Worm (Caenorhabditis elegans) whole organism, late embryonic: ENCODE data around the gene tbx-43.

Experiments
- C38D4.7 ChIP-seq: fragments of 200-800 bp; sonication (Bioruptor generic); optimal IDR thresholded peaks from 2 replicates; lab custom pipeline; 2018; ENCODE audit warnings: mild to moderate bottlenecking, missing genetic modification characterization, moderate library complexity, missing compliant biosample characterization
- K02D7.2 ChIP-seq: sonication (generic microtip); optimal IDR thresholded peaks from 2 replicates; lab custom pipeline; 2017; ENCODE audit warnings: mild to moderate bottlenecking, missing genetic modification characterization, missing compliant biosample characterization
- K09A11.1 ChIP-seq: sonication (generic microtip); optimal IDR thresholded peaks from 2 replicates; lab custom pipeline; 2017; ENCODE audit warnings: antibody characterized with exemption, mild to moderate bottlenecking, missing genetic modification characterization, missing compliant biosample characterization; ENCODE audit not compliant: insufficient read depth
- ceh-2 ChIP-seq: sonication (generic microtip); optimal IDR thresholded peaks from 2 replicates; lab custom pipeline; 2016; ENCODE audit warnings: missing genotype, missing genetic modification characterization, missing compliant biosample characterization
- ceh-45 ChIP-seq: fragments of 200-800 bp; sonication (Bioruptor generic); IDR thresholded peaks from 2 replicates; pipeline ENCODE4 v1.3.6; 2022; ENCODE audit warnings: missing genetic modification reagents, missing genetic modification characterization, missing compliant biosample characterization
- ceh-48 ChIP-seq: sonication (generic microtip); optimal IDR thresholded peaks from 2 replicates; lab custom pipeline; 2016; ENCODE audit warnings: missing genetic modification characterization, inconsistent platforms, missing compliant biosample characterization
- ceh-6 ChIP-seq: fragments of 200-800 bp; sonication (Bioruptor generic); optimal IDR thresholded peaks from 2 replicates; lab custom pipeline; 2018; ENCODE audit warnings: mild to moderate bottlenecking, missing genetic modification characterization, missing compliant biosample characterization
- che-1 ChIP-seq: sonication (generic microtip); optimal IDR thresholded peaks from 2 replicates; lab custom pipeline; 2016; ENCODE audit warnings: mild to moderate bottlenecking, missing genetic modification characterization, missing compliant biosample characterization
- dmd-4 ChIP-seq: sonication (generic microtip); optimal IDR thresholded peaks from 2 replicates; lab custom pipeline; 2016; ENCODE audit warnings: borderline replicate concordance, missing genetic modification characterization, missing compliant biosample characterization
- elt-2 ChIP-seq: sonication (generic microtip); optimal IDR thresholded peaks from 2 replicates; lab custom pipeline; 2016; ENCODE audit warnings: missing genetic modification reagents, missing genetic modification characterization, missing compliant biosample characterization
- elt-4 ChIP-seq: sonication (generic microtip); optimal IDR thresholded peaks from 2 replicates; lab custom pipeline; 2016; ENCODE audit warnings: missing genetic modification characterization, missing compliant biosample characterization
- ets-4 ChIP-seq: sonication (generic microtip); optimal IDR thresholded peaks from 2 replicates; lab custom pipeline; 2016; ENCODE audit warnings: missing genetic modification characterization, missing compliant biosample characterization
- eyg-1 ChIP-seq: sonication (generic microtip); optimal IDR thresholded peaks from 2 replicates; lab custom pipeline; 2016; ENCODE audit warnings: missing genotype, missing genetic modification characterization, missing compliant biosample characterization
- fkh-6 ChIP-seq: sonication (generic microtip); optimal IDR thresholded peaks from 2 replicates; lab custom pipeline; 2016; ENCODE audit warnings: missing genetic modification characterization, missing compliant biosample characterization
- gmeb-2 ChIP-seq: sonication (generic microtip); optimal IDR thresholded peaks from 2 replicates; lab custom pipeline; 2016; ENCODE audit warnings: missing genetic modification characterization, inconsistent platforms, missing compliant biosample characterization
- hlh-13 ChIP-seq: fragments of 200-800 bp; sonication (Bioruptor generic); optimal IDR thresholded peaks from 2 replicates; lab custom pipeline; 2018; ENCODE audit warnings: mild to moderate bottlenecking, missing genetic modification characterization, missing compliant biosample characterization
- hlh-30 ChIP-seq: sonication (generic microtip); optimal IDR thresholded peaks from 2 replicates; lab custom pipeline; 2017; ENCODE audit warnings: antibody characterized with exemption, missing genetic modification characterization, missing compliant biosample characterization; ENCODE audit not compliant: insufficient read depth
- madf-2 ChIP-seq: sonication (generic microtip); optimal IDR thresholded peaks from 2 replicates; lab custom pipeline; 2017; ENCODE audit warnings: missing genetic modification characterization, missing compliant biosample characterization
- mec-3 ChIP-seq: sonication (generic microtip); optimal IDR thresholded peaks from 2 replicates; lab custom pipeline; 2016; ENCODE audit warnings: borderline replicate concordance, missing genetic modification characterization, missing compliant biosample characterization
- nfya-1 ChIP-seq: sonication (generic microtip); optimal IDR thresholded peaks from 2 replicates; lab custom pipeline; 2017; ENCODE audit warnings: missing genetic modification characterization, mild to moderate bottlenecking, missing compliant biosample characterization, antibody characterized with exemption, moderate library complexity
- npax-4 ChIP-seq: sonication (generic microtip); optimal IDR thresholded peaks from 2 replicates; lab custom pipeline; 2016; ENCODE audit warnings: missing genetic modification characterization, missing compliant biosample characterization
- odd-2 ChIP-seq: sonication (generic microtip); optimal IDR thresholded peaks from 2 replicates; lab custom pipeline; 2017; ENCODE audit warnings: antibody characterized with exemption, mild to moderate bottlenecking, missing genetic modification characterization, missing compliant biosample characterization
- pat-9 ChIP-seq: fragments of 200-800 bp; sonication (Bioruptor generic); optimal IDR thresholded peaks from 2 replicates; lab custom pipeline; 2018; ENCODE audit warnings: mild to moderate bottlenecking, missing genetic modification characterization, moderate library complexity, missing compliant biosample characterization
- pqm-1 ChIP-seq: sonication (generic microtip); optimal IDR thresholded peaks from 2 replicates; lab custom pipeline; 2016; ENCODE audit warnings: missing genetic modification characterization, missing compliant biosample characterization
- pros-1 ChIP-seq: fragments of 150-350 bp; optimal IDR thresholded peaks from 2 replicates; lab custom pipeline; 2014; ENCODE audit warnings: missing biosample characterization, missing genetic modification reagents, missing genetic modification characterization
- ref-2 ChIP-seq: sonication (generic microtip); optimal IDR thresholded peaks from 2 replicates; lab custom pipeline; 2016; ENCODE audit warnings: missing genetic modification characterization, missing compliant biosample characterization
- rnt-1 ChIP-seq: sonication (generic microtip); optimal IDR thresholded peaks from 2 replicates; lab custom pipeline; 2016; ENCODE audit warnings: missing genetic modification characterization, missing compliant biosample characterization
- sox-2 ChIP-seq: fragments of 200-800 bp; sonication (Bioruptor generic); IDR thresholded peaks from 2 replicates; pipeline ENCODE4 v1.3.6; 2022; ENCODE audit warnings: missing genetic modification reagents, missing genetic modification characterization, missing compliant biosample characterization
- syd-9 ChIP-seq: sonication (generic microtip); optimal IDR thresholded peaks from 2 replicates; lab custom pipeline; 2016; ENCODE audit warnings: mild to moderate bottlenecking, missing genetic modification characterization, moderate library complexity, missing compliant biosample characterization
- tbx-2 ChIP-seq: sonication (generic microtip); optimal IDR thresholded peaks from 2 replicates; lab custom pipeline; 2016; ENCODE audit warnings: missing genetic modification characterization, missing compliant biosample characterization
- tbx-7 ChIP-seq: sonication (generic microtip); optimal IDR thresholded peaks from 2 replicates; lab custom pipeline; 2016; ENCODE audit warnings: missing genotype, missing genetic modification characterization, missing compliant biosample characterization
- ttx-3 ChIP-seq: sonication (generic microtip); optimal IDR thresholded peaks from 2 replicates; lab custom pipeline; 2016; ENCODE audit warnings: missing genetic modification reagents, missing genetic modification characterization, missing compliant biosample characterization
- unc-42 ChIP-seq: sonication (generic microtip); optimal IDR thresholded peaks from 2 replicates; lab custom pipeline; 2016; ENCODE audit warnings: missing genotype, missing genetic modification characterization, missing compliant biosample characterization
- unc-55 ChIP-seq: sonication (generic microtip); optimal IDR thresholded peaks from 2 replicates; lab custom pipeline; 2017; ENCODE audit warnings: missing biosample characterization, missing genetic modification reagents, missing genetic modification characterization

tbx-43 gene

DNA sequence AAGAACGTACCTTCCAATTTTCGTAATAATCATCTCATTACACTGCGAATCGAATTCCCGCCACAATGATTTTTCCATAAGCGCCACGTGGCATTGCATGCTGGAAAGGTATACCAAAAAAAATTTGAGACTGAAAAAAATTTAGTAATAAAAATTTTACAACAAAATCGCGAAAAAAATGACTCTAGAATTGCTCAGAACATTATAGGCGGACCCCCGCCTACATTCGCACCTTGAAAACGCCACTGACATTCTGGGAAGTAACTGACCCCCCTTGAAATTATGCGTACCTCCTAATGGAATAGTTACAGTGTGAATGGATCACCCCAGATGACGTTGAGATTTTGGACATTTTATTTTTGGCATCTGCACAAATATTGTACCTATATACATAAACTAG is at the start of gene tbx-43:
TSS of gene tbx-43 (minus strand) at position 101 of the 400 bp plus-strand sequence.
- TF ChIP-seq ceh-48 (no peak), pqm-1 (tag; lab: Kevin White, UChicago) (no peak)

DNA sequence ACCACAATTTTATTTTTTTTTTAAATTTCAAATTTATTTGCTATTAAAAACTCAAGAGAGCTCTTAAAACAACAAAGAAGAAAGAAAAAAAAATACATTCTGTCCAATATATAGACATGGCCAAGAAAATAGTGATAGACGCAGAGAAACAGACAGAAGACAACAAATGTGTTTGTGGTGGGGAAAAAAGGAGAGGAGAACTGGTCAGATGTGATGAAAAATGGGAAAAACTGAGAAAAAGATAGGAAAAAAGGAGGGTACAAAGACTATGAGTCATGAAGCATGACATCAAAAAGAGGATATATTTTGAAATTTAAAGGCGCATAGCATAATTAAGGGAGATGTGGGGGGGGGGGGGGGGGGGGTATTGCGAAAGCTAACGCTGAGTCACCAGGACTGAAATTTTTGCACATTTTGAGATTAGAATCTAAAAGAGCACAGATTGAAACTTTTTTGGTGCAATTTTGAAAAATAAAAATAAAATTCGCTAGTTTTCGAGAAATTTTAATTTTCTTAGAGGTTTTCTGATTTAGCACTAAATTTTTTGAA is 49.2 kb upstream of the tbx-43 start:
- TF ChIP-seq K02D7.2 (tag; lab: Kevin White, UChicago) (no peak), C38D4.7 (GFP tag; lab: Kevin White, UChicago) (no peak), madf-2 (tag; lab: Kevin White, UChicago) (no peak), ttx-3 (tag; lab: Kevin White, UChicago) (no peak), ets-4 (tag; lab: Kevin White, UChicago) (no peak), che-1 (tag; lab: Kevin White, UChicago) (no peak), hlh-13 (no peak), nfya-1 (tag; lab: Kevin White, UChicago) (no peak), mec-3 (tag; lab: Kevin White, UChicago) (no peak), elt-4 (tag; lab: Kevin White, UChicago) (no peak), gmeb-2 (tag; lab: Kevin White, UChicago) (no peak), unc-42 (tag; lab: Kevin White, UChicago) (no peak), hlh-30 (tag; lab: Kevin White, UChicago) (no peak), elt-2 (tag; lab: Kevin White, UChicago) (no peak), syd-9 (tag; lab: Kevin White, UChicago) (no peak), pros-1 (tag; lab: Kevin White, UChicago) (no peak), dmd-4 (tag; lab: Kevin White, UChicago) (no peak), K09A11.1 (tag; lab: Kevin White, UChicago) (no peak)

DNA sequence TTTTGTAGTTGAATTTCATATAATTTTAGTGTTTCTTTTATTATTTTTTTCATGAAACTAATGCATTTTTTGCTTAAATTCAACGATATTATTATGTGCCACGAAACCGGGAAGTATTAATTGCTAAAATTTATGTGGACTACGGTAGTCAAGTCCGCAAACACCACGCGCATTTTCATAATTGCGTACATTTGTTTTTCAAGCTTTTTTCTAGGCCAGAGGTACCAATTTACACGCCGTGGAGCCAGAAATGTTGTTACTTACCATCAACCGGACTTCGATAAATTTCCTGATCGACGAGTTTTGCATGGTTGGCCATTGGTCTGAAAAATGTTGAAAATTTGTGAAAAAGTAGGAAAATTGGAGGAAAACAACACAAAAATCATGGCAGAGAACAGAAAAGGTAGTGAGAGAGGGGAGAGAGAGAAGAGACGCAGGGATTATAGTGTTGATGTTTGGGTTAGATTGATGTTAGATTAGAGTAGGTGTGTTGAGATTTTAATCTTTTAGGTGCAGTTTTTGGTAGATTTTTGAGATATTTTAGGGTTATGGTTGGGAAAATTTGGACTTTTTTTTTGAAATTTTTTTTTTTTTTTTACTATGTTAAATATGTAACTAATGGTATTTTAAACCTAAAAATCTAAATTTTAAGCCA is 48.2 kb upstream of the tbx-43 start, which contains the start of gene clp-4:
TSS of gene clp-4 (minus strand) at position 323 of the 655 bp plus-strand sequence.
- no peak for TF ChIP-seq tbx-2
- no peak for TF ChIP-seq tbx-7 (tag; lab: Kevin White, UChicago)
- no peak for TF ChIP-seq odd-2 (tag; lab: Kevin White, UChicago)
- TF ChIP-seq pat-9 (tag; lab: Kevin White, UChicago): no peak
- TF ChIP-seq eyg-1 (tag; lab: Kevin White, UChicago): no peak
- TF ChIP-seq ceh-6 (GFP tag; lab: Kevin White, UChicago): no peak
- TF ChIP-seq sox-2: no peak
- TF ChIP-seq syd-9 (tag; lab: Kevin White, UChicago): no peak
- TF ChIP-seq ref-2: no peak
- TF ChIP-seq elt-2 (tag; lab: Kevin White, UChicago): no peak
- TF ChIP-seq fkh-6: no peak
- no peak for TF ChIP-seq ceh-45 (GFP tag; lab: Robert Waterston, UW)

DNA sequence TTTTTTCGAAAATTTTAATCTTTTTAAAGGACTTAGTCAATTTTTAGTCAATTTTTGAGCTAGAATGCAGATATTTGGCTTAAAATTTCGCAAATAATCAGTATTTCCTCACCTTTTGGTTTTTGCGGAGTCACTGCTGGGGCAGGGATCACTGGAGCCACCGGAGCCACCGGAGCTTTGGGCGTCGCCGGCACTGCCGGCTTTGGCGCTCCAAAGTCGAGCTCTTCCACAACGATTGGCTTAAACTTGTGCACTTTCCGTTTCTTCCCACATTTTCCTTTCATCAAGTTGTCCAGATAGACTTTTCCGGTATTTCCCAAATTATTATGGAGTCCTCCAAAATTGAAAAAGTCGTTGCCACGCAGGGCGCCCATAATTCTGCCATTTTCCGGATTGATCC is 44.4 kb upstream of the tbx-43 start:
- TF ChIP-seq C38D4.7 (GFP tag; lab: Kevin White, UChicago) (no peak), rnt-1 (tag; lab: Kevin White, UChicago) (no peak), ceh-2 (tag; lab: Kevin White, UChicago) (no peak), dmd-4 (tag; lab: Kevin White, UChicago) (no peak), unc-55 (GFP tag; lab: Kevin White, UChicago) (no peak), npax-4 (tag; lab: Kevin White, UChicago) (no peak), K02D7.2 (tag; lab: Kevin White, UChicago) (no peak)
